Fruit fly (Drosophila melanogaster) whole organism, embryonic: Measurements from ENCODE around the gene CG15023.

ENCODE experiments used
- CG10431 ChIP-seq: fragments of 200-800 bp; sonication (Bioruptor generic); optimal IDR thresholded peaks from 3 replicates; lab custom pipeline; 2018; ENCODE audit warnings: missing biosample characterization, mild to moderate bottlenecking, missing genetic modification characterization
- CG10979 ChIP-seq: fragments of 200-800 bp; sonication (Bioruptor generic); optimal IDR thresholded peaks from 2 replicates; lab custom pipeline; 2018; ENCODE audit warnings: missing biosample characterization, mild to moderate bottlenecking, missing genetic modification characterization, moderate library complexity
- CG11560 ChIP-seq: fragments of 200-800 bp; sonication (Bioruptor generic); IDR thresholded peaks from 3 replicates; pipeline ENCODE4 v1.3.6; 2022; ENCODE audit warnings: missing biosample characterization, missing genetic modification characterization
- CG12071 ChIP-seq: fragments of 200-800 bp; sonication (Bioruptor generic); optimal IDR thresholded peaks from 3 replicates; lab custom pipeline; 2018; ENCODE audit warnings: missing biosample characterization, mild to moderate bottlenecking, missing genetic modification characterization
- CG12391 ChIP-seq: fragments of 200-800 bp; sonication (Bioruptor generic); optimal IDR thresholded peaks from 3 replicates; lab custom pipeline; 2018; ENCODE audit warnings: missing biosample characterization, mild to moderate bottlenecking, missing genetic modification characterization, moderate library complexity
- CG13624 ChIP-seq: fragments of 200-800 bp; sonication (Bioruptor generic); optimal IDR thresholded peaks from 2 replicates; lab custom pipeline; 2016; ENCODE audit warnings: missing biosample characterization, missing genetic modification characterization
- CG16863 ChIP-seq: fragments of 200-800 bp; sonication (Bioruptor generic); optimal IDR thresholded peaks from 3 replicates; lab custom pipeline; 2016; ENCODE audit warnings: missing biosample characterization, missing genetic modification characterization
- CG17361 ChIP-seq: fragments of 200-800 bp; sonication (Bioruptor generic); IDR thresholded peaks from 3 replicates; pipeline ENCODE4 v1.3.6; 2022; ENCODE audit warnings: missing biosample characterization, missing genetic modification characterization
- CG17612 ChIP-seq: fragments of 200-800 bp; sonication (Bioruptor generic); IDR thresholded peaks from 2 replicates; pipeline ENCODE4 v1.3.6; 2022; ENCODE audit warnings: missing biosample characterization, missing genetic modification characterization
- CG18262 ChIP-seq: fragments of 200-800 bp; optimal IDR thresholded peaks from 3 replicates; lab custom pipeline; 2019; ENCODE audit warnings: missing biosample characterization, mild to moderate bottlenecking, missing genetic modification characterization, moderate library complexity
- CG18476 ChIP-seq: fragments of 200-800 bp; sonication (Bioruptor generic); optimal IDR thresholded peaks from 2 replicates; lab custom pipeline; 2016; ENCODE audit warnings: missing biosample characterization, mild to moderate bottlenecking, missing genetic modification characterization
- CG31365 ChIP-seq: fragments of 200-800 bp; sonication (Bioruptor generic); optimal IDR thresholded peaks from 2 replicates; lab custom pipeline; 2018; ENCODE audit warnings: missing biosample characterization, mild to moderate bottlenecking, missing genetic modification characterization
- CG34422 ChIP-seq: fragments of 200-800 bp; sonication (Bioruptor generic); IDR thresholded peaks from 3 replicates; pipeline ENCODE4 v1.3.6; 2022; ENCODE audit warnings: missing biosample characterization, missing genetic modification characterization
- CG43689 ChIP-seq: fragments of 200-800 bp; sonication (Bioruptor generic); IDR thresholded peaks from 2 replicates; pipeline ENCODE4 v1.3.6; 2022; ENCODE audit warnings: missing biosample characterization, missing genetic modification characterization
- CG7839 ChIP-seq: fragments of 200-800 bp; sonication (Bioruptor generic); optimal IDR thresholded peaks from 3 replicates; lab custom pipeline; 2018; ENCODE audit warnings: missing biosample characterization, mild to moderate bottlenecking, missing genetic modification characterization, moderate library complexity
- CG8089 ChIP-seq: fragments of 200-800 bp; sonication (Bioruptor generic); optimal IDR thresholded peaks from 3 replicates; lab custom pipeline; 2016; ENCODE audit warnings: missing biosample characterization, missing genetic modification characterization
- CG8359 ChIP-seq: fragments of 200-800 bp; sonication (Bioruptor generic); optimal IDR thresholded peaks from 2 replicates; lab custom pipeline; 2017; ENCODE audit warnings: missing biosample characterization, mild to moderate bottlenecking, missing genetic modification characterization, borderline replicate concordance
- CG8388 ChIP-seq: fragments of 200-800 bp; sonication (Bioruptor generic); optimal IDR thresholded peaks from 2 replicates; lab custom pipeline; 2019; ENCODE audit warnings: missing biosample characterization, mild to moderate bottlenecking, missing genetic modification characterization, moderate library complexity
- Ets97D ChIP-seq: fragments of 200-800 bp; sonication (Bioruptor generic); optimal IDR thresholded peaks from 3 replicates; lab custom pipeline; 2016; ENCODE audit warnings: missing biosample characterization, missing genetic modification characterization
- Gug ChIP-seq: fragments of 200-800 bp; sonication (Bioruptor generic); IDR thresholded peaks from 4 replicates; pipeline ENCODE4 v1.3.6; 2022; ENCODE audit warnings: missing biosample characterization, missing genetic modification characterization
- Hr51 ChIP-seq, 2 experiments: fragments of 200-800 bp; sonication (Bioruptor generic); optimal IDR thresholded peaks; 2 replicates in 1 of 2; 3 replicates in 1 of 2; lab custom pipeline; 2016 to 2018; ENCODE audit warnings: missing biosample characterization in 2 of 2, missing genetic modification characterization in 2 of 2, mild to moderate bottlenecking in 1 of 2, moderate library complexity in 1 of 2
- Lhr ChIP-seq: fragments of 200-800 bp; sonication (Bioruptor generic); optimal IDR thresholded peaks from 3 replicates; lab custom pipeline; 2017; ENCODE audit warnings: mild to moderate bottlenecking, missing biosample characterization, missing genetic modification reagents, missing genetic modification characterization
- MBD-R2 ChIP-seq: fragments of 200-800 bp; sonication (Bioruptor generic); IDR thresholded peaks from 2 replicates; pipeline ENCODE4 v1.3.6; 2022; ENCODE audit warnings: missing biosample characterization, missing genetic modification characterization
- MESR4 ChIP-seq: fragments of 200-800 bp; sonication (Bioruptor generic); optimal IDR thresholded peaks from 2 replicates; lab custom pipeline; 2018; ENCODE audit warnings: missing biosample characterization, mild to moderate bottlenecking, missing genetic modification characterization, moderate library complexity
- Mrtf ChIP-seq: fragments of 200-800 bp; sonication (Bioruptor generic); IDR thresholded peaks from 3 replicates; pipeline ENCODE4 v1.3.6; 2022; ENCODE audit warnings: missing biosample characterization, missing genetic modification characterization
- Neu2 ChIP-seq: fragments of 200-800 bp; sonication (Bioruptor generic); optimal IDR thresholded peaks from 3 replicates; lab custom pipeline; 2016; ENCODE audit warnings: missing biosample characterization, missing genetic modification characterization, borderline replicate concordance
- Nf-YB ChIP-seq: fragments of 200-800 bp; sonication (Bioruptor generic); optimal IDR thresholded peaks from 3 replicates; lab custom pipeline; 2019; ENCODE audit warnings: missing biosample characterization, mild to moderate bottlenecking, missing genetic modification characterization, moderate library complexity
- Rfx ChIP-seq: fragments of 200-800 bp; sonication (Bioruptor generic); IDR thresholded peaks from 2 replicates; pipeline ENCODE4 v1.3.6; 2022; ENCODE audit warnings: missing biosample characterization, missing genetic modification characterization
- TFAM ChIP-seq: fragments of 200-800 bp; sonication (Bioruptor generic); optimal IDR thresholded peaks from 2 replicates; lab custom pipeline; 2017; ENCODE audit warnings: missing biosample characterization, missing genetic modification characterization, inconsistent platforms
- abd-A ChIP-seq: fragments of 200-800 bp; sonication (Bioruptor generic); optimal IDR thresholded peaks from 3 replicates; lab custom pipeline; 2019; ENCODE audit warnings: missing biosample characterization, mild to moderate bottlenecking, missing genetic modification characterization, moderate library complexity
- ac ChIP-seq: fragments of 200-800 bp; sonication (Bioruptor generic); optimal IDR thresholded peaks from 3 replicates; lab custom pipeline; 2017; ENCODE audit warnings: missing biosample characterization, mild to moderate bottlenecking, missing genetic modification characterization
- ase ChIP-seq: fragments of 200-800 bp; sonication (Bioruptor generic); IDR thresholded peaks from 3 replicates; pipeline ENCODE4 v1.3.6; 2022; ENCODE audit warnings: missing biosample characterization, missing genetic modification characterization
- ato ChIP-seq: fragments of 200-800 bp; sonication (Bioruptor generic); IDR thresholded peaks from 2 replicates; pipeline ENCODE4 v1.3.6; 2022; ENCODE audit warnings: missing biosample characterization, missing genetic modification characterization; ENCODE audit not compliant: partially characterized antibody
- br ChIP-seq: fragments of >200 bp; optimal IDR thresholded peaks from 2 replicates; lab custom pipeline; 2017
- bsh ChIP-seq, 2 experiments: fragments of 200-800 bp; sonication (Bioruptor generic); optimal IDR thresholded peaks; 2 replicates each; lab custom pipeline; 2017 to 2018; ENCODE audit warnings: mild to moderate bottlenecking in 2 of 2, missing biosample characterization in 2 of 2, missing genetic modification characterization in 2 of 2, moderate library complexity in 1 of 2
- danr ChIP-seq: fragments of 200-800 bp; sonication (Bioruptor generic); IDR thresholded peaks from 2 replicates; pipeline ENCODE4 v1.3.6; 2022; ENCODE audit warnings: missing biosample characterization, missing genetic modification characterization
- disco-r ChIP-seq: fragments of 200-800 bp; sonication (Bioruptor generic); optimal IDR thresholded peaks from 2 replicates; lab custom pipeline; 2016; ENCODE audit warnings: missing biosample characterization, missing genetic modification characterization
- en ChIP-seq: fragments of 200-800 bp; sonication (Bioruptor generic); optimal IDR thresholded peaks from 2 replicates; lab custom pipeline; 2016; ENCODE audit warnings: missing biosample characterization, missing genetic modification characterization
- fd102C ChIP-seq: fragments of 200-800 bp; sonication (Bioruptor generic); optimal IDR thresholded peaks from 2 replicates; lab custom pipeline; 2018; ENCODE audit warnings: missing biosample characterization, mild to moderate bottlenecking, missing genetic modification characterization, moderate library complexity
- fu2 ChIP-seq: fragments of 200-800 bp; sonication (Bioruptor generic); optimal IDR thresholded peaks from 2 replicates; lab custom pipeline; 2016; ENCODE audit warnings: missing biosample characterization, missing genetic modification characterization
- gt ChIP-seq: fragments of 200-800 bp; sonication (Bioruptor generic); IDR thresholded peaks from 2 replicates; pipeline ENCODE4 v1.3.6; 2022; ENCODE audit warnings: missing biosample characterization, missing genetic modification characterization
- h ChIP-seq: fragments of >200 bp; optimal IDR thresholded peaks from 2 replicates; lab custom pipeline; 2017
- ind ChIP-seq: fragments of 200-800 bp; sonication (Bioruptor generic); optimal IDR thresholded peaks from 3 replicates; lab custom pipeline; 2016; ENCODE audit warnings: missing biosample characterization, missing genetic modification characterization
- mam ChIP-seq: fragments of 200-800 bp; sonication (Bioruptor generic); optimal IDR thresholded peaks from 3 replicates; lab custom pipeline; 2016; ENCODE audit warnings: missing biosample characterization, missing genetic modification characterization
- org-1 ChIP-seq: fragments of 200-800 bp; sonication (Bioruptor generic); optimal IDR thresholded peaks from 2 replicates; lab custom pipeline; 2017; ENCODE audit warnings: missing biosample characterization, missing genetic modification characterization
- pita ChIP-seq: fragments of 200-800 bp; sonication (Bioruptor generic); optimal IDR thresholded peaks from 2 replicates; lab custom pipeline; 2017; ENCODE audit warnings: missing biosample characterization, mild to moderate bottlenecking, missing genetic modification characterization
- tgo ChIP-seq: fragments of 200-800 bp; sonication (Bioruptor generic); IDR thresholded peaks from 3 replicates; pipeline ENCODE4 v1.3.6; 2022; ENCODE audit warnings: missing biosample characterization, missing genetic modification characterization
- tx ChIP-seq: fragments of 200-800 bp; sonication (Bioruptor generic); optimal IDR thresholded peaks from 2 replicates; lab custom pipeline; 2016; ENCODE audit warnings: missing biosample characterization, missing genetic modification characterization
- unc-4 ChIP-seq: fragments of 200-800 bp; sonication (Bioruptor generic); IDR thresholded peaks from 2 replicates; pipeline ENCODE4 v1.3.6; 2022; ENCODE audit warnings: missing biosample characterization, missing genetic modification characterization; ENCODE audit not compliant: partially characterized antibody
- wdn ChIP-seq: fragments of 200-800 bp; sonication (Bioruptor generic); IDR thresholded peaks from 2 replicates; pipeline ENCODE4 v1.3.6; 2022; ENCODE audit warnings: missing biosample characterization, missing genetic modification characterization
- z ChIP-seq: fragments of 200-800 bp; sonication (Bioruptor generic); IDR thresholded peaks from 3 replicates; pipeline ENCODE4 v1.3.6; 2022; ENCODE audit warnings: missing biosample characterization, missing genetic modification characterization

The CG15023 gene

DNA sequence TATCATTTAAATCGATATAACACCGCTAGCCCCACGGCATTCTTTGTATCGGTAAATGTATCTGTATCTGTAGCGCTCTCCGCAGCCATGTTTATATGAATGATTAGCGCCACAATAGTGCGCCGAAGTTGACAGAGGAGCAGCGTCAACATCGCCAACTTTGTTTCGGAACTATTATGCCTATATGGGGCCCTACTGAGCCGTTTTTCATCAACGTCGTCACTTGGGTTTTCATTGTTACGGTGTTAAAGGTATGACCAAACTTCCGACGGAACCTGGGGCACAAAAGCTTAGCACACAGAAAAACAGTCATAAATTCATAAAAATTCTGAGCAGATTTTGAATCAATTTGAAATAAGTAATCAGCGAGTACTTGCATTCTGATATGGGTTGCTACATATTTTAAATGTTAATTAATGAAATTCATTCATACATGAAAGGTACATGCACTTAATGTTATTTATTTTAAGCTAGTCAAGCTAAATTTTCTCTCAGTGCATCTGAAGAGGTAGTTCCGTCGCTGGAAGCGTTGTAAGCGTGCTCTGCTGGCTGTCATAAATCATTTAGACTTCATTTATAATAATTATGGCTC lies at the start of gene CG15023 (continued):
- TF ChIP-seq disco-r (GFP tag; lab: Kevin White, UChicago): no peak
- TF ChIP-seq CG7839 (tag; lab: Kevin White, UChicago): peak; percentile 39
- TF ChIP-seq Lhr: no peak
- TF ChIP-seq Hr51 (GFP tag; optimal IDR thresholded peaks at IDR 0.05; lab: Kevin White, UChicago): peak in 1 of 2 experiments; percentile 48
- TF ChIP-seq unc-4 (GFP tag; lab: Robert Waterston, UW): no peak
- TF ChIP-seq Gug (GFP tag; lab: Robert Waterston, UW): no peak
- TF ChIP-seq tx (GFP tag; lab: Kevin White, UChicago): no peak
- TF ChIP-seq ac (GFP tag; lab: Kevin White, UChicago): no peak
- no peak for TF ChIP-seq fu2 (GFP tag; lab: Kevin White, UChicago)
- no peak for TF ChIP-seq Neu2
- no peak for TF ChIP-seq br
- TF ChIP-seq CG17361 (GFP tag; lab: Robert Waterston, UW): 0 out of 3 replicates have a peak, but pooled peaks have one; percentile 30
- TF ChIP-seq TFAM (GFP tag; lab: Kevin White, UChicago): no peak
- TF ChIP-seq CG8388 (GFP tag; lab: Kevin White, UChicago): no peak
- no peak for TF ChIP-seq Nf-YB (GFP tag; lab: Kevin White, UChicago)
- TF ChIP-seq fd102C (GFP tag; lab: Kevin White, UChicago): no peak
- peak; percentile 43 for TF ChIP-seq Rfx (GFP tag; lab: Robert Waterston, UW)
- TF ChIP-seq z (GFP tag; lab: Robert Waterston, UW): no peak
- TF ChIP-seq wdn (GFP tag; lab: Robert Waterston, UW): no peak
- TF ChIP-seq CG18262 (tag; lab: Kevin White, UChicago): no peak
- TF ChIP-seq en: no peak
- TF ChIP-seq Mrtf (GFP tag; lab: Robert Waterston, UW): no peak
- no peak for TF ChIP-seq CG10431 (GFP tag; lab: Kevin White, UChicago)
- 0 out of 2 replicates have a peak, but pooled peaks have one; percentile 7 for TF ChIP-seq danr
- no peak for TF ChIP-seq CG18476 (GFP tag; lab: Kevin White, UChicago)
- no peak for TF ChIP-seq ato (GFP tag; lab: Robert Waterston, UW)
- TF ChIP-seq tgo: peak; percentile 55; the same call in 2 of the 3 replicates
- no peak for TF ChIP-seq CG43689 (GFP tag; lab: Robert Waterston, UW)
- no peak for TF ChIP-seq ase
- no peak for TF ChIP-seq CG16863 (GFP tag; lab: Kevin White, UChicago)
- TF ChIP-seq bsh (GFP tag; optimal IDR thresholded peaks at IDR 0.05; lab: Kevin White, UChicago): peak in 1 of 2 experiments; percentile 7
- no peak for TF ChIP-seq CG17612 (GFP tag; lab: Robert Waterston, UW)
- TF ChIP-seq CG13624 (GFP tag; lab: Kevin White, UChicago): no peak
- no peak for TF ChIP-seq CG10979 (tag; lab: Kevin White, UChicago)
- TF ChIP-seq CG8089 (GFP tag; lab: Kevin White, UChicago): no peak
- no peak for TF ChIP-seq pita (GFP tag; lab: Kevin White, UChicago)
- TF ChIP-seq org-1 (GFP tag; lab: Kevin White, UChicago): no peak
- no peak for TF ChIP-seq CG8359 (GFP tag; lab: Kevin White, UChicago)
- no peak for TF ChIP-seq gt (GFP tag; lab: Robert Waterston, UW)
- TF ChIP-seq mam (GFP tag; lab: Kevin White, UChicago): no peak
- TF ChIP-seq CG12391 (tag; lab: Kevin White, UChicago): no peak
- no peak for TF ChIP-seq CG12071 (GFP tag; lab: Kevin White, UChicago)
- TF ChIP-seq CG11560 (tag; lab: Robert Waterston, UW): no peak
- no peak for TF ChIP-seq h (lab: Kevin White, UChicago)
- no peak for TF ChIP-seq Ets97D
- TF ChIP-seq MESR4 (GFP tag; lab: Kevin White, UChicago): no peak
- 0 out of 3 replicates have a peak, but pooled peaks have one; percentile 27 for TF ChIP-seq CG34422 (GFP tag; lab: Robert Waterston, UW)
- peak; percentile 31; the same call in 1 of the 2 replicates for TF ChIP-seq MBD-R2 (GFP tag; lab: Robert Waterston, UW)
- TF ChIP-seq abd-A: no peak
- no peak for TF ChIP-seq ind (GFP tag; lab: Kevin White, UChicago)
- TF ChIP-seq CG31365 (tag; lab: Kevin White, UChicago): no peak
